Worm (Caenorhabditis elegans) whole organism, L3 larva: ENCODE data around the gene epic-3.

Experiments used
- R02D3.7 ChIP-seq: fragments of 150-350 bp; optimal IDR thresholded peaks from 2 replicates; lab custom pipeline; 2014; ENCODE audit warnings: missing biosample characterization, missing genetic modification characterization
- ZK546.5 ChIP-seq: sonication (generic microtip); optimal IDR thresholded peaks from 2 replicates; lab custom pipeline; 2017; ENCODE audit warnings: missing biosample characterization, missing genetic modification characterization
- aly-2 ChIP-seq: fragments of 150-350 bp; optimal IDR thresholded peaks from 2 replicates; lab custom pipeline; 2014; ENCODE audit warnings: missing biosample characterization, missing genetic modification characterization
- ama-1 ChIP-seq: fragments of 150-350 bp; optimal IDR thresholded peaks from 2 replicates; lab custom pipeline; 2018
- ceh-82 ChIP-seq: fragments of 150-350 bp; optimal IDR thresholded peaks from 2 replicates; lab custom pipeline; 2014; ENCODE audit warnings: missing biosample characterization, missing genetic modification characterization
- ceh-9 ChIP-seq: sonication (generic microtip); optimal IDR thresholded peaks from 2 replicates; lab custom pipeline; 2018; ENCODE audit warnings: missing biosample characterization, missing genetic modification characterization
- daf-12 ChIP-seq: fragments of 150-350 bp; optimal IDR thresholded peaks from 2 replicates; lab custom pipeline; 2014; ENCODE audit warnings: missing biosample characterization, missing genetic modification reagents, missing genetic modification characterization
- egl-27 ChIP-seq: sonication (generic microtip); optimal IDR thresholded peaks from 4 replicates; lab custom pipeline; 2017; ENCODE audit warnings: missing biosample characterization, missing genetic modification reagents, missing genetic modification characterization
- egl-5 ChIP-seq: fragments of 150-350 bp; optimal IDR thresholded peaks from 2 replicates; lab custom pipeline; 2017; ENCODE audit warnings: missing biosample characterization, missing genetic modification reagents, missing genetic modification characterization, inconsistent platforms
- elt-1 ChIP-seq: fragments of 150-350 bp; optimal IDR thresholded peaks from 2 replicates; lab custom pipeline; 2014; ENCODE audit warnings: missing biosample characterization, missing genetic modification characterization
- elt-2 ChIP-seq: sonication (generic microtip); optimal IDR thresholded peaks from 2 replicates; lab custom pipeline; 2016; ENCODE audit warnings: missing genetic modification reagents, mild to moderate bottlenecking, missing genetic modification characterization, missing compliant biosample characterization
- elt-3 ChIP-seq, 3 experiments: fragments of 150-350 bp in 1 of 3; sonication (generic microtip) in 2 of 3; optimal IDR thresholded peaks; 2 replicates in 2 of 3; 4 replicates in 1 of 3; lab custom pipeline; 2014 to 2017; ENCODE audit warnings: missing biosample characterization in 3 of 3, missing genetic modification characterization in 3 of 3
- eor-1 ChIP-seq, 2 experiments: fragments of 150-350 bp; optimal IDR thresholded peaks; 2 replicates each; lab custom pipeline; 2014 to 2018; ENCODE audit warnings: missing biosample characterization in 2 of 2, missing genetic modification characterization in 2 of 2
- fkh-10 ChIP-seq: sonication (generic microtip); optimal IDR thresholded peaks from 2 replicates; lab custom pipeline; 2017; ENCODE audit warnings: missing biosample characterization, missing genetic modification reagents, missing genetic modification characterization
- fkh-2 ChIP-seq: fragments of 150-350 bp; optimal IDR thresholded peaks from 2 replicates; lab custom pipeline; 2014; ENCODE audit warnings: missing biosample characterization, missing genetic modification reagents, missing genetic modification characterization
- jun-1 ChIP-seq: fragments of 150-350 bp; optimal IDR thresholded peaks from 2 replicates; lab custom pipeline; 2014; ENCODE audit warnings: missing biosample characterization, missing genetic modification reagents, missing genetic modification characterization
- lin-15B ChIP-seq: fragments of 150-350 bp; optimal IDR thresholded peaks from 2 replicates; lab custom pipeline; 2014; ENCODE audit warnings: missing biosample characterization, missing genetic modification characterization
- lin-39 ChIP-seq: fragments of 150-350 bp; optimal IDR thresholded peaks from 2 replicates; lab custom pipeline; 2018; ENCODE audit warnings: missing biosample characterization, missing genetic modification reagents, missing genetic modification characterization
- mml-1 ChIP-seq: fragments of 150-350 bp; sonication (generic microtip); optimal IDR thresholded peaks from 3 replicates; lab custom pipeline; 2014; ENCODE audit warnings: missing biosample characterization, missing genetic modification characterization
- nfya-1 ChIP-seq: sonication (generic microtip); optimal IDR thresholded peaks from 2 replicates; lab custom pipeline; 2017; ENCODE audit warnings: missing genetic modification characterization, mild to moderate bottlenecking, missing compliant biosample characterization, antibody characterized with exemption, moderate library complexity; ENCODE audit not compliant: insufficient read depth
- nhr-11 ChIP-seq: fragments of 150-350 bp; optimal IDR thresholded peaks from 2 replicates; lab custom pipeline; 2014; ENCODE audit warnings: missing biosample characterization, missing genetic modification characterization
- nhr-12 ChIP-seq: fragments of 150-350 bp; optimal IDR thresholded peaks from 2 replicates; lab custom pipeline; 2014; ENCODE audit warnings: missing biosample characterization, missing genetic modification characterization
- nhr-237 ChIP-seq: fragments of 150-350 bp; optimal IDR thresholded peaks from 2 replicates; lab custom pipeline; 2014; ENCODE audit warnings: missing biosample characterization, missing genetic modification characterization
- nhr-25 ChIP-seq: sonication (generic microtip); optimal IDR thresholded peaks from 2 replicates; lab custom pipeline; 2017; ENCODE audit warnings: missing biosample characterization, missing genetic modification characterization
- nhr-28 ChIP-seq: fragments of 150-350 bp; optimal IDR thresholded peaks from 2 replicates; lab custom pipeline; 2014; ENCODE audit warnings: missing biosample characterization, missing genetic modification characterization
- nhr-43 ChIP-seq: sonication (generic microtip); optimal IDR thresholded peaks from 2 replicates; lab custom pipeline; 2016; ENCODE audit warnings: mild to moderate bottlenecking, missing genetic modification characterization, missing compliant biosample characterization; ENCODE audit not compliant: poor library complexity, severe bottlenecking
- nhr-67 ChIP-seq: fragments of 150-350 bp; optimal IDR thresholded peaks from 2 replicates; lab custom pipeline; 2014; ENCODE audit warnings: missing biosample characterization, missing genetic modification characterization
- nhr-76 ChIP-seq: fragments of 150-350 bp; sonication (generic microtip); optimal IDR thresholded peaks from 5 replicates; lab custom pipeline; 2014; ENCODE audit warnings: missing biosample characterization, missing genetic modification characterization
- nhr-77 ChIP-seq: fragments of 150-350 bp; optimal IDR thresholded peaks from 2 replicates; lab custom pipeline; 2014; ENCODE audit warnings: missing biosample characterization, missing genetic modification characterization
- pqm-1 ChIP-seq: fragments of 150-350 bp; optimal IDR thresholded peaks from 2 replicates; lab custom pipeline; 2017; ENCODE audit warnings: missing biosample characterization, missing genetic modification characterization, inconsistent platforms
- snpc-4 ChIP-seq: fragments of 150-350 bp; optimal IDR thresholded peaks from 2 replicates; lab custom pipeline; 2014; ENCODE audit warnings: missing biosample characterization, missing genetic modification characterization
- tbx-2 ChIP-seq: sonication (generic microtip); optimal IDR thresholded peaks from 2 replicates; lab custom pipeline; 2016; ENCODE audit warnings: mild to moderate bottlenecking, missing genetic modification characterization, missing compliant biosample characterization
- unc-39 ChIP-seq: sonication (generic microtip); optimal IDR thresholded peaks from 4 replicates; lab custom pipeline; 2017; ENCODE audit warnings: missing biosample characterization, missing genetic modification characterization
- ztf-11 ChIP-seq: fragments of 150-350 bp; optimal IDR thresholded peaks from 2 replicates; lab custom pipeline; 2014; ENCODE audit warnings: missing biosample characterization, missing genetic modification characterization
- ztf-4 ChIP-seq: fragments of 150-350 bp; optimal IDR thresholded peaks from 2 replicates; lab custom pipeline; 2014; ENCODE audit warnings: missing biosample characterization, missing genetic modification characterization

Gene epic-3

ce11 chrIV:1724283-1724682, at the start of gene epic-3:
Gene epic-3, minus strand, starts transcription at chrIV:1724383.
- TF ChIP-seq mml-1 (no peak), tbx-2 (tag; lab: Kevin White, UChicago) (no peak), nhr-67 (tag; lab: Kevin White, UChicago) (no peak), nhr-43 (tag; lab: Kevin White, UChicago) (no peak), jun-1 (tag; lab: Kevin White, UChicago) (no peak), pqm-1 (no peak), nhr-12 (tag; lab: Kevin White, UChicago) (no peak), nhr-237 (tag; lab: Kevin White, UChicago) (no peak), nhr-28 (tag; lab: Kevin White, UChicago) (no peak), snpc-4 (tag; lab: Kevin White, UChicago) (no peak)

- no peak for TF ChIP-seq nhr-76 (tag; lab: Kevin White, UChicago)
- TF ChIP-seq nhr-237 (tag; lab: Kevin White, UChicago) = no peak
Observed at ce11 chrIV:1771843-1772242, 47.7 kb upstream of the epic-3 start, which contains the start of gene Y41D4A.1. Gene Y41D4A.1, plus strand, starts transcription at chrIV:1772143.

DNA sequence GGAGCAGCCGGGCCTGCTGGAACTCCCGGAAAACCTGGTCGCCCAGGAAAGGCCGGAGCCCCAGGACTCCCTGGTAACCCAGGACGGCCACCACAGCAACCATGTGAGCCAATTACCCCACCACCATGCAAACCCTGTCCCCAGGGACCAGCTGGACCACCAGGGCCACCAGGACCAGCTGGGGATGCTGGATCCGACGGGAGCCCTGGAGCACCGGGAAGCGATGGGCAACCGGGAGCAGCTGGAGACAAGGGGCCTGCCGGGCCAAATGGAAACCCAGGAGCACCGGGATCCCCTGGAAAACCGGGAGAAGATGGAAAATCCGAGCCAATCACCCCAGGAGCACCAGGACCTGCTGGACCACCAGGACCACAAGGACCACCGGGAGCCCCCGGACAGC, 44.9 kb upstream of the epic-3 start:
- TF ChIP-seq egl-5 (tag; lab: Kevin White, UChicago) (no peak), pqm-1 (no peak), ceh-82 (no peak), egl-27 (tag; lab: Kevin White, UChicago) (no peak), aly-2 (tag; lab: Kevin White, UChicago) (no peak), mml-1 (no peak), nhr-77 (tag; lab: Kevin White, UChicago) (no peak), eor-1 (tag; optimal IDR thresholded peaks at IDR 0.05; lab: Kevin White, UChicago) (no peak), nfya-1 (tag; lab: Kevin White, UChicago) (no peak), nhr-76 (tag; lab: Kevin White, UChicago) (no peak), snpc-4 (tag; lab: Kevin White, UChicago) (no peak), ceh-9 (tag; lab: Kevin White, UChicago) (no peak), ZK546.5 (tag; lab: Kevin White, UChicago) (no peak), elt-3 (tag; optimal IDR thresholded peaks at IDR 0.05; lab: Kevin White, UChicago) (no peak), fkh-10 (GFP tag; lab: Kevin White, UChicago) (no peak), daf-12 (tag; lab: Kevin White, UChicago) (no peak), ama-1 (lab: Kevin White, UChicago) (no peak), nhr-28 (tag; lab: Kevin White, UChicago) (no peak), nhr-67 (tag; lab: Kevin White, UChicago) (no peak)

ce11 chrIV:1768288-1768687, 44.1 kb upstream of the epic-3 start, which contains the start of gene col-108:
Gene col-108, plus strand, starts transcription at chrIV:1768588.
- no peak for TF ChIP-seq ztf-11 (tag; lab: Kevin White, UChicago)
- TF ChIP-seq aly-2 (tag; lab: Kevin White, UChicago) = no peak
- TF ChIP-seq fkh-2 (tag; lab: Kevin White, UChicago) = no peak
- no peak for TF ChIP-seq lin-15B (tag; lab: Kevin White, UChicago)
- no peak for TF ChIP-seq lin-39
- TF ChIP-seq elt-2 (tag; lab: Kevin White, UChicago) = no peak
- no peak for TF ChIP-seq nhr-28 (tag; lab: Kevin White, UChicago)
- no peak for TF ChIP-seq nfya-1 (tag; lab: Kevin White, UChicago)
- TF ChIP-seq elt-1 (tag; lab: Kevin White, UChicago) = no peak
- TF ChIP-seq nhr-237 (tag; lab: Kevin White, UChicago) = no peak
- no peak for TF ChIP-seq ZK546.5 (tag; lab: Kevin White, UChicago)
- no peak for TF ChIP-seq nhr-11 (tag; lab: Kevin White, UChicago)
- no peak for TF ChIP-seq fkh-10 (GFP tag; lab: Kevin White, UChicago)
- TF ChIP-seq egl-27 (tag; lab: Kevin White, UChicago) = no peak
- TF ChIP-seq R02D3.7 (tag; lab: Kevin White, UChicago) = no peak
- no peak for TF ChIP-seq elt-3 (tag; optimal IDR thresholded peaks at IDR 0.05; lab: Kevin White, UChicago)
- TF ChIP-seq unc-39 = no peak
- no peak for TF ChIP-seq ztf-4 (tag; lab: Kevin White, UChicago)
- TF ChIP-seq nhr-25 (tag; lab: Kevin White, UChicago) = no peak
